Worm (Caenorhabditis elegans): ENCODE measurements around the gene sre-19.
A peak's percentile ranks its signal among the peaks of the same experiment; 100 is the strongest.

The sre-19 gene

ce11 chrIV:12194668-12195067 lies 44.1 kb downstream of the sre-19 start:
- TF ChIP-seq C16A3.4 (tag; optimal IDR thresholded peaks at IDR 0.05) (no peak), lin-14 (GFP tag; optimal IDR thresholded peaks at IDR 0.05) (no peak), mep-1 (tag; optimal IDR thresholded peaks at IDR 0.05) (no peak), efl-1 (optimal IDR thresholded peaks at IDR 0.05) (no peak), efl-1 (GFP tag; optimal IDR thresholded peaks at IDR 0.05 in 1 of 2) (peak in 1 of 2 experiments; percentile 46), unc-130 (tag; optimal IDR thresholded peaks at IDR 0.05) (no peak)

DNA sequence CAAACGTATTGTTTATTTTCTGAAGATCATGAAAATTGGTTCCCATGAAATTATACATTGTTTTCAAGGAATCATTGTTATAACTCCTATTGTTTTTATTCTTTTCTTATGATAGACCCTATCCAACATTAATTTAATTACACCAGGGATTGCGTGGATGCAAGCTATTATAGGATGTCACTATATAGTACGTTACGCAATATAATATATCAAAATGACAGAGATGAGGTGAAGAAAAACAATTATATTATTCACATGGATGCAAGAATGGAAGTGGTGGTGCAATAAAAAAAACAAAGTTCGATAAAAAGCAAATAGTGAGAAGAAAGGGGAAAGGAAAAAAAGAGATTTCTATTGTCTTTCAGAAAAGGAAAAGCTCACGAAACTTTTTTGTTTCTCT lies 45.4 kb downstream of the sre-19 start:
- TF ChIP-seq efl-1 (optimal IDR thresholded peaks at IDR 0.05): no peak
- peak in 1 of 2 experiments; percentile 14 for TF ChIP-seq efl-1 (GFP tag; optimal IDR thresholded peaks at IDR 0.05 in 1 of 2)
- no peak for TF ChIP-seq nhr-20 (tag; optimal IDR thresholded peaks at IDR 0.05)

DNA sequence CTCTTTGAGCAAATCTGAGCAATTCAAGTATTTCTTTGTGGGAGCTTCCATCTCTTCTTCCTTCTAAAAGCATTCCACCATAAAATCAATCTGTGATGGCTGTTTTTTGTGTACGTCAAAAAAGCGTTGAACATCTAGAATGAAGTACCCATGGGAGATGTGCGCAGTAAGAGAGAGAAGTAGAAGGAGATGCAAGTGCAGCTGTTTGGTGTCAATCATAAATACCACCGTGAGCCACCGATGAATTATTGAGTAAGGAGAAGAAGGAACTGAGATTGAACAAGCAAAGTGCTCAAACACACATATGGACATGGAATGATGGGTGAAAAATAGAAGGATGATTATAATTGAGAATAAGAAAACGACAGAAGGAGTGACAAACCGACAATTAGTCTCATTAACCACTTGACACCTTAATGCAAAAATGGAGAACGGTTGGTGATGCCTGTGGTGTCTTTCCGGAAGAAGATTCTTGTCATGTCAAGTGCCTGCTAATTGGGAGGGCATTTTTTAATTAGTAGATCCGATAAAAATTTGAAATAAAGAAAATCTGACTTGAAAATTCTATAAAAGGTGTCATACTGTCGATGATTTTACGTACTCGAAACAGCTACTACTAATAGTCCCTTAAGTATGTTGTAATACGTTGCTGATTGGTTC lies 46.5 kb downstream of the sre-19 start:
- no peak for TF ChIP-seq fkh-10 (GFP tag; optimal IDR thresholded peaks at IDR 0.05)
- TF ChIP-seq lin-14 (GFP tag; optimal IDR thresholded peaks at IDR 0.05): peak; percentile 10

Measured in whole organism, L1 larva.